Worm (Caenorhabditis elegans): Measurements from ENCODE around the gene flp-14.
A peak's percentile ranks its signal among the peaks of the same experiment; 100 is the strongest.

The flp-14 gene

DNA sequence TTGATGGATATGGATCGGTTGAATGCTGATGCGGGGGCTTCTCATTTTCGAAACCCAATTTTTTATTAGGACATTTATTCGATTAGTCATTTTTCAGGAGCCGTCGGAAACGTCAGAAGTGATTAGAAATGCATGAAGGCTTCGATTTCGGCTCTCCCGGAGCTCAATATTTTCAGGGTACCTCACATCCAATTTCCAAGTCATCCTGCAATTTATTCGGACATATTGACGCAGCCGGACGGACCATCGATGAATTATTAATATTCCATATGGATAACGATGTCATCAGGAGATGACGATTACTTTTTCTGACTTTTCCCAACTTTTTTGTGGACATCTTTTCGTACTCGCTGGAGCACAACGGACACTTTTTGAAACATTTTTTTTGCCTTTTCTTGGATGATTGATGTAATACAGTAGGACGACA, 3.7 kb upstream of the flp-14 start:
- peak; percentile 19 for TF ChIP-seq tbx-2 (tag; optimal IDR thresholded peaks at IDR 0.05)
- TF ChIP-seq lin-13 (GFP tag; optimal IDR thresholded peaks at IDR 0.05) = peak; percentile 30
- no peak for TF ChIP-seq unc-62 (GFP tag; optimal IDR thresholded peaks at IDR 0.05)
- TF ChIP-seq nhr-12 (tag; optimal IDR thresholded peaks at IDR 0.05) = no peak
- no peak for TF ChIP-seq sox-4 (tag; optimal IDR thresholded peaks at IDR 0.05)
- TF ChIP-seq fos-1 (tag; optimal IDR thresholded peaks at IDR 0.05) = peak; percentile 46
- no peak for TF ChIP-seq nhr-76 (tag; optimal IDR thresholded peaks at IDR 0.05)
- TF ChIP-seq nhr-47 (tag; optimal IDR thresholded peaks at IDR 0.05) = peak; percentile 48
- peak; percentile 78 for TF ChIP-seq nhr-85 (tag)
- peak; percentile 70 for TF ChIP-seq ama-1 (optimal IDR thresholded peaks at IDR 0.05)
- TF ChIP-seq nhr-20 (tag; optimal IDR thresholded peaks at IDR 0.05) = peak; percentile 16
- TF ChIP-seq nhr-19 (GFP tag; conservative IDR thresholded peaks at IDR 0.05) = peak; percentile 22; the same call in 1 of the 2 replicates
- TF ChIP-seq ceh-88 (GFP tag; IDR thresholded peaks at IDR 0.05) = no peak
- TF ChIP-seq efl-1 (optimal IDR thresholded peaks at IDR 0.05) = peak; percentile 23 to 33
- TF ChIP-seq efl-1 (GFP tag; optimal IDR thresholded peaks at IDR 0.05 in 1 of 2) = peak in 1 of 2 experiments; percentile 34
- TF ChIP-seq grh-1 (GFP tag; IDR thresholded peaks at IDR 0.05) = no peak
- no peak for TF ChIP-seq egl-27 (tag; optimal IDR thresholded peaks at IDR 0.05)
- TF ChIP-seq ceh-8 (GFP tag; optimal IDR thresholded peaks at IDR 0.05) = no peak
- TF ChIP-seq unc-98 (GFP tag; IDR thresholded peaks at IDR 0.05) = no peak
- no peak for TF ChIP-seq egl-13 (tag; optimal IDR thresholded peaks at IDR 0.05)
- TF ChIP-seq tlp-1 (tag; optimal IDR thresholded peaks at IDR 0.05) = no peak
- peak in 1 of 2 experiments; percentile 28 for TF ChIP-seq lin-35 (GFP tag; optimal IDR thresholded peaks at IDR 0.05)
- peak; percentile 2 to 66 for TF ChIP-seq lsy-2 (tag; optimal IDR thresholded peaks at IDR 0.05)
- peak; percentile 22 for TF ChIP-seq zip-4 (GFP tag; optimal IDR thresholded peaks at IDR 0.05)
- TF ChIP-seq dpl-1 (GFP tag; optimal IDR thresholded peaks at IDR 0.05) = no peak
- peak; percentile 2 for TF ChIP-seq rnt-1 (tag; optimal IDR thresholded peaks at IDR 0.05)
- TF ChIP-seq alr-1 (tag; optimal IDR thresholded peaks at IDR 0.05; ENCODE audit: borderline replicate concordance) = no peak
- peak; percentile 19 for TF ChIP-seq unc-86 (tag; optimal IDR thresholded peaks at IDR 0.05)
- no peak for TF ChIP-seq aha-1 (tag; optimal IDR thresholded peaks at IDR 0.05)
- TF ChIP-seq efl-3 (GFP tag; optimal IDR thresholded peaks at IDR 0.05) = no peak
- TF ChIP-seq fkh-10 (GFP tag; optimal IDR thresholded peaks at IDR 0.05) = no peak
- no peak for TF ChIP-seq fkh-4 (tag; optimal IDR thresholded peaks at IDR 0.05; ENCODE audit: borderline replicate concordance)
- peak; percentile 38 for TF ChIP-seq swsn-7 (tag; optimal IDR thresholded peaks at IDR 0.05)
- peak; percentile 69 for TF ChIP-seq nhr-90 (tag; optimal IDR thresholded peaks at IDR 0.05; ENCODE audit: poor library complexity)
- TF ChIP-seq mep-1 (tag; optimal IDR thresholded peaks at IDR 0.05) = no peak
- no peak for TF ChIP-seq ceh-90 (tag; optimal IDR thresholded peaks at IDR 0.05)
- no peak for TF ChIP-seq unc-30 (tag; optimal IDR thresholded peaks at IDR 0.05)
- TF ChIP-seq ceh-82 (tag; optimal IDR thresholded peaks at IDR 0.05) = no peak
- TF ChIP-seq snu-23 (GFP tag; optimal IDR thresholded peaks at IDR 0.05) = peak; percentile 28
- TF ChIP-seq xbp-1 (tag; optimal IDR thresholded peaks at IDR 0.05) = no peak
- TF ChIP-seq blmp-1 (tag; optimal IDR thresholded peaks at IDR 0.05) = no peak
- TF ChIP-seq nhr-71 (tag; optimal IDR thresholded peaks at IDR 0.05) = peak; percentile 62
- no peak for TF ChIP-seq nhr-28 (tag; optimal IDR thresholded peaks at IDR 0.05)

DNA sequence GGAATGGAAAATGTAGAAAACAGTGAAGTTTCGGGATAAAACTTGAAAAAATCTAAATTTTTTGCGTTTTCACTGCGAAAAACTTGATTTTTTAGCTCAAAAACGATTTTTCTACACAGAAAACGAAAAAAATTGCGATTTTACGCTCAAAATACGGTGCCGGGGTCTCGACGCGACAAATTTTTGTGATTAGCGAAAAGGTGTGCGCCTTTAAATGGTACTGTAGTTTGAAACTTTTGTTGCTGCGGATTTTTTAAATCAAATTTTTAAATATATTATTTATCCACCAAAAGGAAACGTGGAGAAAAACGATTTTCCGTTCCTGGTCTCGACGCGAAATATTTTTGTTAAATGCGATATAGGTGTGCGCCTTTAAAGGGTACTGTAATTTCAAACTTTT, 3.1 kb upstream of the flp-14 start:
- no peak for TF ChIP-seq skn-1 (tag; optimal IDR thresholded peaks at IDR 0.05)
- TF ChIP-seq snu-23 (GFP tag; optimal IDR thresholded peaks at IDR 0.05) = no peak
- TF ChIP-seq ceh-82 (tag; optimal IDR thresholded peaks at IDR 0.05) = no peak
- no peak for TF ChIP-seq grh-1 (GFP tag; IDR thresholded peaks at IDR 0.05)
- TF ChIP-seq nhr-11 (tag; optimal IDR thresholded peaks at IDR 0.05) = no peak
- no peak for TF ChIP-seq sptf-1 (tag; optimal IDR thresholded peaks at IDR 0.05)
- no peak for TF ChIP-seq nhr-19 (GFP tag; conservative IDR thresholded peaks at IDR 0.05)
- no peak for TF ChIP-seq isw-1 (GFP tag; IDR thresholded peaks at IDR 0.05)
- no peak for TF ChIP-seq mep-1 (tag; optimal IDR thresholded peaks at IDR 0.05)
- no peak for TF ChIP-seq lin-14 (GFP tag; optimal IDR thresholded peaks at IDR 0.05)
- no peak for TF ChIP-seq sup-37 (GFP tag; optimal IDR thresholded peaks at IDR 0.05)
- no peak for TF ChIP-seq ztf-11 (tag; optimal IDR thresholded peaks at IDR 0.05)
- TF ChIP-seq mab-9 (GFP tag; IDR thresholded peaks at IDR 0.05) = no peak
- no peak for TF ChIP-seq dsc-1 (tag; optimal IDR thresholded peaks at IDR 0.05)
- TF ChIP-seq ceh-90 (tag; optimal IDR thresholded peaks at IDR 0.05) = no peak
- no peak for TF ChIP-seq ceh-88 (GFP tag; IDR thresholded peaks at IDR 0.05)
- no peak for TF ChIP-seq fos-1 (tag; optimal IDR thresholded peaks at IDR 0.05)
- no peak for TF ChIP-seq egl-13 (tag; optimal IDR thresholded peaks at IDR 0.05)
- no peak for TF ChIP-seq efl-3 (GFP tag; optimal IDR thresholded peaks at IDR 0.05)
- no peak for TF ChIP-seq unc-86 (tag; optimal IDR thresholded peaks at IDR 0.05)

Data from whole organism, L1 larva.